Fruit fly (Drosophila melanogaster): ENCODE data around the gene CG4362.

CG4362 gene

dm6 chr3R:20312838-20313237 lies 5.5 kb upstream of the CG4362 start (continued):
- TF ChIP-seq Poxn (GFP tag; IDR thresholded peaks at IDR 0.05) (no peak), CG11695 (GFP tag; IDR thresholded peaks at IDR 0.05) (peak; percentile 63), usp (GFP tag; optimal IDR thresholded peaks at IDR 0.05) (no peak), Hand (GFP tag; optimal IDR thresholded peaks at IDR 0.05) (no peak), ash1 (GFP tag; optimal IDR thresholded peaks at IDR 0.05) (no peak), ranshi (GFP tag; IDR thresholded peaks at IDR 0.05) (peak; percentile 56), CG17186 (GFP tag; optimal IDR thresholded peaks at IDR 0.05) (no peak), tin (GFP tag; optimal IDR thresholded peaks at IDR 0.05) (peak; percentile 10), Nf-YC (tag; optimal IDR thresholded peaks at IDR 0.05) (peak; percentile 4), her (GFP tag; optimal IDR thresholded peaks at IDR 0.05) (no peak), ac (GFP tag; optimal IDR thresholded peaks at IDR 0.05) (no peak), H2.0 (GFP tag; IDR thresholded peaks at IDR 0.05) (no peak), CG8388 (GFP tag; optimal IDR thresholded peaks at IDR 0.05) (no peak), CG10321 (GFP tag; IDR thresholded peaks at IDR 0.05) (no peak), H15 (GFP tag; IDR thresholded peaks at IDR 0.05) (no peak), kni (GFP tag; optimal IDR thresholded peaks at IDR 0.05) (no peak), Meics (GFP tag; optimal IDR thresholded peaks at IDR 0.05) (peak; percentile 80), pb (GFP tag; optimal IDR thresholded peaks at IDR 0.05) (no peak), CG15011 (GFP tag; optimal IDR thresholded peaks at IDR 0.05) (peak; percentile 47), aop (GFP tag; IDR thresholded peaks at IDR 0.05) (no peak), CG7556 (GFP tag; optimal IDR thresholded peaks at IDR 0.05) (peak; percentile 11), rib (GFP tag; IDR thresholded peaks at IDR 0.05) (no peak), CG15479 (GFP tag; optimal IDR thresholded peaks at IDR 0.05) (no peak), NK7.1 (GFP tag; optimal IDR thresholded peaks at IDR 0.05) (no peak), Stat92E (GFP tag; optimal IDR thresholded peaks at IDR 0.05) (no peak), slbo (GFP tag; IDR thresholded peaks at IDR 0.05) (peak; percentile 37; the same call in 1 of the 2 replicates), Blimp-1 (GFP tag; optimal IDR thresholded peaks at IDR 0.05) (peak; percentile 42), E2f1 (GFP tag; IDR thresholded peaks at IDR 0.05) (no peak), hbn (GFP tag; IDR thresholded peaks at IDR 0.05; ENCODE audit: partially characterized antibody) (no peak), zen (tag; optimal IDR thresholded peaks at IDR 0.05) (no peak), Doc3 (GFP tag; IDR thresholded peaks at IDR 0.05; ENCODE audit: partially characterized antibody) (no peak), az2 (GFP tag; optimal IDR thresholded peaks at IDR 0.05) (no peak), hth (optimal IDR thresholded peaks at IDR 0.05) (no peak), CG3726 (GFP tag; IDR thresholded peaks at IDR 0.05) (no peak), CG17328 (GFP tag; IDR thresholded peaks at IDR 0.05) (no peak), CG18764 (GFP tag; optimal IDR thresholded peaks at IDR 0.05) (no peak), CG17612 (GFP tag; IDR thresholded peaks at IDR 0.05) (0 out of 2 replicates have a peak, but pooled peaks have one; percentile 36), maf-S (GFP tag; optimal IDR thresholded peaks at IDR 0.05) (no peak), nmo (GFP tag; optimal IDR thresholded peaks at IDR 0.05) (peak; percentile 38), CG3065 (GFP tag; optimal IDR thresholded peaks at IDR 0.05) (no peak), Oaz (GFP tag; IDR thresholded peaks at IDR 0.05) (no peak), Mrtf (GFP tag; IDR thresholded peaks at IDR 0.05) (0 out of 3 replicates have a peak, but pooled peaks have one; percentile 13), pnt (GFP tag; optimal IDR thresholded peaks at IDR 0.05) (no peak), CG30020 (tag; optimal IDR thresholded peaks at IDR 0.05) (no peak), Chrac-16 (GFP tag; optimal IDR thresholded peaks at IDR 0.05) (no peak), CG9876 (GFP tag; optimal IDR thresholded peaks at IDR 0.05) (no peak), cg (GFP tag; optimal IDR thresholded peaks at IDR 0.05) (no peak), CG17912 (GFP tag; optimal IDR thresholded peaks at IDR 0.05) (no peak), CG3163 (GFP tag; optimal IDR thresholded peaks at IDR 0.05) (no peak), CG14667 (GFP tag; IDR thresholded peaks at IDR 0.05) (no peak), repo (GFP tag; optimal IDR thresholded peaks at IDR 0.05) (no peak), tap (tag; optimal IDR thresholded peaks at IDR 0.05) (peak; percentile 44), trh (GFP tag; optimal IDR thresholded peaks at IDR 0.05) (no peak)
